Worm (Caenorhabditis elegans): ENCODE measurements around the gene F41G3.3.

DNA sequence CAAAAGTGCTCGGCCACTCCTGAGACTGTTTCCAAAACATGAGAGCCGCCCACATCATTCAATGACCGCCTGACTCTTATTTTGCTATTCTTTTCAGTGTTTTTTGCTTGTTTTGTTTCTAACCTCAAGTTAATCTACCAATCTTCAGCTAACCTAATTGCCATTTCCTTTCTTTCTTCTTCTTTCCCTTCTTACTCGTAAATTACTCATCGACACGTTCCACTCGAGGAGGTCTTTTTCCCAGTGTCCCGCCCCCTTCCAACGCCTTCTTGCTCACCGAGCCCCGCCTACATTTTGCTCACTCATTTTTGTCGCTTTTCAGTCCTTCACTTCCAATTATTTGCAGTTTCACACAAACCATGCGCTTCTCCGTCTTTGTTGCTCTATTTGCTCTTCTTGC lies 8.4 kb downstream of the F41G3.3 start, which contains the start of gene nlp-50:
- TF ChIP-seq him-1 (tag; optimal IDR thresholded peaks at IDR 0.05) (no peak), W03F9.2 (tag; optimal IDR thresholded peaks at IDR 0.05) (no peak)

Data from whole organism, L4/young adult.